Fruit fly (Drosophila melanogaster) whole organism, embryonic: ENCODE measurements around the gene Sptr.

Experiments used
- Aef1 ChIP-seq: fragments of 200-800 bp; sonication (Bioruptor generic); IDR thresholded peaks from 3 replicates; pipeline ENCODE4 v1.3.6; 2022; ENCODE audit warnings: missing biosample characterization, missing genetic modification characterization
- CG10274 ChIP-seq: fragments of 200-800 bp; sonication (Bioruptor generic); optimal IDR thresholded peaks from 3 replicates; lab custom pipeline; 2017; ENCODE audit warnings: missing biosample characterization, mild to moderate bottlenecking, missing genetic modification characterization
- CG10543 ChIP-seq: fragments of 200-800 bp; sonication (Bioruptor generic); optimal IDR thresholded peaks from 3 replicates; lab custom pipeline; 2017; ENCODE audit warnings: missing biosample characterization, mild to moderate bottlenecking, missing genetic modification characterization, moderate library complexity
- CG10565 ChIP-seq: fragments of 200-800 bp; sonication (Bioruptor generic); optimal IDR thresholded peaks from 3 replicates; lab custom pipeline; 2016; ENCODE audit warnings: missing biosample characterization, mild to moderate bottlenecking, missing genetic modification characterization
- CG12236 ChIP-seq: fragments of 200-800 bp; sonication (Bioruptor generic); optimal IDR thresholded peaks from 2 replicates; lab custom pipeline; 2016; ENCODE audit warnings: missing biosample characterization, missing genetic modification characterization
- CG14441 ChIP-seq: fragments of 200-800 bp; sonication (Bioruptor generic); IDR thresholded peaks from 2 replicates; pipeline ENCODE4 v1.3.6; 2022; ENCODE audit warnings: missing biosample characterization, missing genetic modification characterization
- CG15011 ChIP-seq: fragments of 200-800 bp; sonication (Bioruptor generic); optimal IDR thresholded peaks from 3 replicates; lab custom pipeline; 2018; ENCODE audit warnings: missing biosample characterization, mild to moderate bottlenecking, missing genetic modification characterization
- CG16779 ChIP-seq: fragments of 200-800 bp; sonication (Bioruptor generic); IDR thresholded peaks from 2 replicates; pipeline ENCODE4 v1.3.6; 2022; ENCODE audit warnings: missing biosample characterization, missing genetic modification characterization
- CG17802 ChIP-seq: fragments of 200-800 bp; sonication (Bioruptor generic); optimal IDR thresholded peaks from 2 replicates; lab custom pipeline; 2018; ENCODE audit warnings: missing biosample characterization, mild to moderate bottlenecking, missing genetic modification characterization, moderate library complexity
- CG1832 ChIP-seq: fragments of 200-800 bp; sonication (Bioruptor generic); optimal IDR thresholded peaks from 2 replicates; lab custom pipeline; 2017; ENCODE audit warnings: missing biosample characterization, mild to moderate bottlenecking, missing genetic modification characterization, inconsistent platforms
- CG2116 ChIP-seq: fragments of 200-800 bp; sonication (Bioruptor generic); optimal IDR thresholded peaks from 3 replicates; lab custom pipeline; 2018; ENCODE audit warnings: missing biosample characterization, mild to moderate bottlenecking, missing genetic modification characterization
- CG3163 ChIP-seq: fragments of 200-800 bp; sonication (Bioruptor generic); optimal IDR thresholded peaks from 3 replicates; lab custom pipeline; 2016; ENCODE audit warnings: missing biosample characterization, missing genetic modification characterization
- CG7357 ChIP-seq: fragments of 200-800 bp; sonication (Bioruptor generic); IDR thresholded peaks from 3 replicates; pipeline ENCODE4 v1.3.6; 2022; ENCODE audit warnings: missing biosample characterization, missing genetic modification characterization
- CG7372 ChIP-seq: fragments of 200-800 bp; sonication (Bioruptor generic); IDR thresholded peaks from 2 replicates; pipeline ENCODE4 v1.3.6; 2022; ENCODE audit warnings: missing biosample characterization, missing genetic modification characterization
- CG7556 ChIP-seq: fragments of 200-800 bp; sonication (Bioruptor generic); optimal IDR thresholded peaks from 2 replicates; lab custom pipeline; 2017; ENCODE audit warnings: missing biosample characterization, mild to moderate bottlenecking, missing genetic modification characterization
- CG7839 ChIP-seq: fragments of 200-800 bp; sonication (Bioruptor generic); optimal IDR thresholded peaks from 3 replicates; lab custom pipeline; 2018; ENCODE audit warnings: missing biosample characterization, mild to moderate bottlenecking, missing genetic modification characterization, moderate library complexity
- CG8359 ChIP-seq: fragments of 200-800 bp; sonication (Bioruptor generic); optimal IDR thresholded peaks from 2 replicates; lab custom pipeline; 2017; ENCODE audit warnings: missing biosample characterization, mild to moderate bottlenecking, missing genetic modification characterization, borderline replicate concordance
- CG9437 ChIP-seq: fragments of 200-800 bp; sonication (Bioruptor generic); optimal IDR thresholded peaks from 2 replicates; lab custom pipeline; 2018; ENCODE audit warnings: missing biosample characterization, mild to moderate bottlenecking, missing genetic modification characterization
- CHES-1-like ChIP-seq: fragments of 200-800 bp; sonication (Bioruptor generic); optimal IDR thresholded peaks from 2 replicates; lab custom pipeline; 2016; ENCODE audit warnings: missing biosample characterization, missing genetic modification characterization
- CTCF ChIP-seq: fragments of 200-800 bp; sonication (Bioruptor generic); optimal IDR thresholded peaks from 2 replicates; lab custom pipeline; 2017; ENCODE audit warnings: missing biosample characterization, mild to moderate bottlenecking, missing genetic modification characterization, moderate library complexity
- Dbx ChIP-seq: fragments of 200-800 bp; sonication (Bioruptor generic); IDR thresholded peaks from 3 replicates; pipeline ENCODE4 v1.3.6; 2022; ENCODE audit warnings: missing biosample characterization, missing genetic modification characterization
- Dek ChIP-seq: fragments of 200-800 bp; sonication (Bioruptor generic); optimal IDR thresholded peaks from 3 replicates; lab custom pipeline; 2019; ENCODE audit warnings: missing biosample characterization, mild to moderate bottlenecking, missing genetic modification characterization, moderate library complexity
- ERR ChIP-seq: fragments of 200-800 bp; sonication (Bioruptor generic); optimal IDR thresholded peaks from 2 replicates; lab custom pipeline; 2016; ENCODE audit warnings: missing biosample characterization, missing genetic modification characterization
- Elba2 ChIP-seq: fragments of 200-800 bp; sonication (Bioruptor generic); optimal IDR thresholded peaks from 3 replicates; lab custom pipeline; 2016; ENCODE audit warnings: missing biosample characterization, missing genetic modification characterization
- Ets97D ChIP-seq: fragments of 200-800 bp; sonication (Bioruptor generic); optimal IDR thresholded peaks from 3 replicates; lab custom pipeline; 2016; ENCODE audit warnings: missing biosample characterization, missing genetic modification characterization
- Hr3 ChIP-seq: fragments of 200-800 bp; sonication (Bioruptor generic); optimal IDR thresholded peaks from 3 replicates; lab custom pipeline; 2016; ENCODE audit warnings: missing biosample characterization, missing genetic modification characterization
- Mad ChIP-seq: fragments of 200-800 bp; sonication (Bioruptor generic); optimal IDR thresholded peaks from 2 replicates; lab custom pipeline; 2016; ENCODE audit warnings: missing biosample characterization, missing genetic modification characterization
- Meics ChIP-seq: fragments of 200-800 bp; sonication (Bioruptor generic); optimal IDR thresholded peaks from 2 replicates; lab custom pipeline; 2017; ENCODE audit warnings: missing biosample characterization, mild to moderate bottlenecking, missing genetic modification characterization
- Neu2 ChIP-seq: fragments of 200-800 bp; sonication (Bioruptor generic); optimal IDR thresholded peaks from 3 replicates; lab custom pipeline; 2016; ENCODE audit warnings: missing biosample characterization, missing genetic modification characterization, borderline replicate concordance
- Oli ChIP-seq: fragments of 200-800 bp; sonication (Bioruptor generic); optimal IDR thresholded peaks from 2 replicates; lab custom pipeline; 2018; ENCODE audit warnings: missing biosample characterization, mild to moderate bottlenecking, missing genetic modification characterization, moderate library complexity
- PHDP ChIP-seq: fragments of 200-800 bp; sonication (Bioruptor generic); optimal IDR thresholded peaks from 3 replicates; lab custom pipeline; 2018; ENCODE audit warnings: missing biosample characterization, mild to moderate bottlenecking, missing genetic modification characterization, moderate library complexity
- Ptx1 ChIP-seq: fragments of 200-800 bp; sonication (Bioruptor generic); IDR thresholded peaks from 2 replicates; pipeline ENCODE4 v1.3.6; 2022; ENCODE audit warnings: missing biosample characterization, missing genetic modification characterization
- Vsx1 ChIP-seq: fragments of 200-800 bp; sonication (Bioruptor generic); optimal IDR thresholded peaks from 2 replicates; lab custom pipeline; 2017; ENCODE audit warnings: missing biosample characterization, mild to moderate bottlenecking, missing genetic modification characterization, missing genetic modification reagents
- amos ChIP-seq: fragments of 200-800 bp; sonication (Bioruptor generic); IDR thresholded peaks from 2 replicates; pipeline ENCODE4 v1.3.6; 2022; ENCODE audit warnings: missing biosample characterization, missing genetic modification characterization; ENCODE audit not compliant: partially characterized antibody
- ash1 ChIP-seq: fragments of 200-800 bp; sonication (Bioruptor generic); optimal IDR thresholded peaks from 2 replicates; lab custom pipeline; 2018; ENCODE audit warnings: missing biosample characterization, mild to moderate bottlenecking, missing genetic modification characterization
- caup ChIP-seq: fragments of 200-800 bp; sonication (Bioruptor generic); optimal IDR thresholded peaks from 3 replicates; lab custom pipeline; 2017; ENCODE audit warnings: missing biosample characterization, mild to moderate bottlenecking, missing genetic modification characterization, moderate library complexity; ENCODE audit not compliant: severe bottlenecking
- crc ChIP-seq: fragments of 200-800 bp; sonication (Bioruptor generic); optimal IDR thresholded peaks from 2 replicates; lab custom pipeline; 2016; ENCODE audit warnings: missing biosample characterization, missing genetic modification characterization
- cwo ChIP-seq: fragments of 200-800 bp; sonication (Bioruptor generic); optimal IDR thresholded peaks from 3 replicates; lab custom pipeline; 2017; ENCODE audit warnings: missing biosample characterization, missing genetic modification characterization, mild to moderate bottlenecking, moderate library complexity, missing genetic modification reagents
- exex ChIP-seq: fragments of 200-800 bp; sonication (Bioruptor generic); optimal IDR thresholded peaks from 4 replicates; lab custom pipeline; 2018; ENCODE audit warnings: missing biosample characterization, mild to moderate bottlenecking, missing genetic modification characterization, moderate library complexity
- ftz-f1 ChIP-seq: fragments of 200-800 bp; sonication (Bioruptor generic); optimal IDR thresholded peaks from 2 replicates; lab custom pipeline; 2016; ENCODE audit warnings: missing biosample characterization, missing genetic modification characterization
- grn ChIP-seq: fragments of 200-800 bp; sonication (Bioruptor generic); optimal IDR thresholded peaks from 3 replicates; lab custom pipeline; 2017; ENCODE audit warnings: missing biosample characterization, missing genetic modification characterization
- h ChIP-seq: fragments of >200 bp; optimal IDR thresholded peaks from 2 replicates; lab custom pipeline; 2017
- jumu ChIP-seq: fragments of 200-800 bp; sonication (Bioruptor generic); optimal IDR thresholded peaks from 3 replicates; lab custom pipeline; 2016; ENCODE audit warnings: missing biosample characterization, missing genetic modification characterization
- nau ChIP-seq: fragments of 200-800 bp; sonication (Bioruptor generic); optimal IDR thresholded peaks from 3 replicates; lab custom pipeline; 2017; ENCODE audit warnings: missing biosample characterization, mild to moderate bottlenecking, missing genetic modification characterization, missing genetic modification reagents
- nerfin-1 ChIP-seq: fragments of 200-800 bp; sonication (Bioruptor generic); optimal IDR thresholded peaks from 3 replicates; lab custom pipeline; 2019; ENCODE audit warnings: missing biosample characterization, mild to moderate bottlenecking, missing genetic modification characterization, moderate library complexity
- nerfin-2 ChIP-seq: fragments of 200-800 bp; sonication (Bioruptor generic); IDR thresholded peaks from 2 replicates; pipeline ENCODE4 v1.3.6; 2022; ENCODE audit warnings: missing biosample characterization, missing genetic modification characterization; ENCODE audit not compliant: partially characterized antibody
- ro ChIP-seq: fragments of 200-800 bp; sonication (Bioruptor generic); IDR thresholded peaks from 2 replicates; pipeline ENCODE4 v1.3.6; 2022; ENCODE audit warnings: missing biosample characterization, missing genetic modification characterization
- sc ChIP-seq, 3 experiments: fragments of >200 bp in 2 of 3; fragments of 200-800 bp in 1 of 3; sonication (Bioruptor generic) in 1 of 3; optimal IDR thresholded peaks; 2 replicates in 2 of 3; 3 replicates in 1 of 3; lab custom pipeline; 2017; ENCODE audit warnings: mild to moderate bottlenecking in 1 of 3, missing biosample characterization in 1 of 3, missing genetic modification characterization in 1 of 3, missing genetic modification reagents in 1 of 3
- slbo ChIP-seq: fragments of 200-800 bp; sonication (Bioruptor generic); IDR thresholded peaks from 2 replicates; pipeline ENCODE4 v1.3.6; 2022; ENCODE audit warnings: missing biosample characterization, missing genetic modification characterization
- twi ChIP-seq: fragments of 200-800 bp; optimal IDR thresholded peaks from 2 replicates; lab custom pipeline; 2019; ENCODE audit warnings: missing biosample characterization, mild to moderate bottlenecking, missing genetic modification characterization, moderate library complexity
- usp ChIP-seq: fragments of >200 bp; optimal IDR thresholded peaks from 2 replicates; lab custom pipeline; 2017; ENCODE audit warnings: missing biosample characterization, missing genetic modification characterization

Gene Sptr

dm6 chrX:8492849-8493248 is 28.6 kb upstream of the Sptr start (continued):
- TF ChIP-seq Aef1 (GFP tag; lab: Robert Waterston, UW) (peak; percentile 83), CG2116 (GFP tag; lab: Kevin White, UChicago) (no peak), ash1 (GFP tag; lab: Kevin White, UChicago) (no peak), jumu (GFP tag; lab: Kevin White, UChicago) (no peak), Mad (GFP tag; lab: Kevin White, UChicago) (no peak), Vsx1 (GFP tag; lab: Kevin White, UChicago) (peak; percentile 36), cwo (no peak), Neu2 (GFP tag; lab: Kevin White, UChicago) (no peak), h (lab: Kevin White, UChicago) (no peak), CG9437 (peak; percentile 54), CG10274 (GFP tag; lab: Kevin White, UChicago) (peak; percentile 3), CG7839 (tag; lab: Kevin White, UChicago) (peak; percentile 87), CG12236 (GFP tag; lab: Kevin White, UChicago) (no peak), nerfin-1 (peak; percentile 72), crc (no peak), Oli (tag; lab: Kevin White, UChicago) (peak; percentile 86), Dek (tag; lab: Kevin White, UChicago) (peak; percentile 55), CG8359 (peak; percentile 59), nau (peak; percentile 55), ERR (GFP tag; lab: Kevin White, UChicago) (no peak), ro (GFP tag; lab: Robert Waterston, UW) (peak; percentile 56), Ets97D (GFP tag; lab: Kevin White, UChicago) (no peak), slbo (GFP tag; lab: Robert Waterston, UW) (peak; percentile 78), CTCF (GFP tag; lab: Kevin White, UChicago) (no peak), CHES-1-like (no peak), CG7372 (GFP tag; lab: Robert Waterston, UW) (peak; percentile 62; the same call in 1 of the 2 replicates), CG7357 (GFP tag; lab: Robert Waterston, UW) (peak; percentile 73; the same call in 2 of the 3 replicates), CG7556 (peak; percentile 42), CG3163 (GFP tag; lab: Kevin White, UChicago) (no peak), CG16779 (GFP tag; lab: Robert Waterston, UW) (no peak), nerfin-2 (no peak), usp (no peak), Meics (peak; percentile 46), ftz-f1 (no peak), amos (no peak), twi (peak; percentile 40), CG10543 (GFP tag; lab: Kevin White, UChicago) (no peak), Elba2 (no peak), CG15011 (GFP tag; lab: Kevin White, UChicago) (no peak), caup (GFP tag; lab: Kevin White, UChicago) (peak; percentile 66), PHDP (tag; lab: Kevin White, UChicago) (peak; percentile 74), CG14441 (GFP tag; lab: Robert Waterston, UW) (peak; percentile 89), CG1832 (GFP tag; lab: Kevin White, UChicago) (no peak), Dbx (GFP tag; lab: Robert Waterston, UW) (0 out of 3 replicates have a peak, but pooled peaks have one; percentile 16), exex (tag; lab: Kevin White, UChicago) (no peak), grn (GFP tag; lab: Kevin White, UChicago) (no peak), CG17802 (tag; lab: Kevin White, UChicago) (peak; percentile 18), sc (optimal IDR thresholded peaks at IDR 0.05; lab: Kevin White, UChicago) (no peak), sc (GFP tag; optimal IDR thresholded peaks at IDR 0.05; lab: Kevin White, UChicago) (peak; percentile 59), CG10565 (GFP tag; lab: Kevin White, UChicago) (no peak), Ptx1 (peak; percentile 87), Hr3 (GFP tag; lab: Kevin White, UChicago) (peak; percentile 43)
